Fruit fly (Drosophila melanogaster): Measurements from ENCODE around the gene brwl.

brwl gene

DNA sequence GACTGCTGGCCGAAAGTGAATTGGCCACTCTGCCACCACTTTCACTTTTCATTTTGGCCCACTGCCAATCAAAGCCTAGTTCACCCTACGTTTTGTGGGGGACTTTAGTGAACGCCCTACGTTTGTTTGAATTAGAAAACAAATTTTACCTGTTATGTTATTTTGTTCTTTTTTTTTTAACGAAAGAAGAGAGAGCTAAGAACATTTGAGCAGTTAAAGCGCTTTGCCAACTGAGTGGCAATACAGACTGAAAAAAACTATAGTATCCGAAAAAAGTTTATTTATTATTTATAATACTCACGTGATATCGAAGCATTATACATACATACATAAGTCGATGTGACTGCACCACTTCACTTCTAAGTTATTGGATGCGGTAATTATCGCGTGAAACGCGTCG is 49.2 kb downstream of the brwl start (continued):
- TF ChIP-seq run (tag; optimal IDR thresholded peaks at IDR 0.05) (no peak), CG17385 (GFP tag; optimal IDR thresholded peaks at IDR 0.05) (peak; percentile 26), Dll (GFP tag; IDR thresholded peaks at IDR 0.05; ENCODE audit: partially characterized antibody) (no peak), CG11723 (GFP tag; optimal IDR thresholded peaks at IDR 0.05) (no peak), CG9932 (GFP tag; IDR thresholded peaks at IDR 0.05) (0 out of 2 replicates have a peak, but pooled peaks have one; percentile 10), zfh2 (GFP tag; optimal IDR thresholded peaks at IDR 0.05) (no peak), usp (GFP tag; optimal IDR thresholded peaks at IDR 0.05) (no peak), CoRest (tag; optimal IDR thresholded peaks at IDR 0.05) (peak; percentile 34), Spps (tag; optimal IDR thresholded peaks at IDR 0.05) (no peak), CG11695 (GFP tag; IDR thresholded peaks at IDR 0.05) (no peak), CG7839 (tag; optimal IDR thresholded peaks at IDR 0.05) (peak; percentile 25), Bgb (GFP tag; IDR thresholded peaks at IDR 0.05; ENCODE audit: partially characterized antibody) (no peak), dan (GFP tag; IDR thresholded peaks at IDR 0.05) (no peak), eyg (GFP tag; optimal IDR thresholded peaks at IDR 0.05) (no peak), Six4 (GFP tag; optimal IDR thresholded peaks at IDR 0.05) (no peak), gsb-n (tag; optimal IDR thresholded peaks at IDR 0.05) (no peak), disco-r (GFP tag; optimal IDR thresholded peaks at IDR 0.05) (no peak), danr (GFP tag; IDR thresholded peaks at IDR 0.05) (no peak), CG4854 (GFP tag; optimal IDR thresholded peaks at IDR 0.05) (no peak), NfI (GFP tag; optimal IDR thresholded peaks at IDR 0.05) (peak; percentile 18), Sox102F (GFP tag; optimal IDR thresholded peaks at IDR 0.05) (peak; percentile 59), Mes4 (GFP tag; optimal IDR thresholded peaks at IDR 0.05) (no peak), CG9817 (tag; optimal IDR thresholded peaks at IDR 0.05) (no peak), Adf1 (GFP tag; IDR thresholded peaks at IDR 0.05) (no peak), CG3281 (GFP tag; optimal IDR thresholded peaks at IDR 0.05) (peak; percentile 6), CG7786 (GFP tag; optimal IDR thresholded peaks at IDR 0.05) (no peak), CG12219 (GFP tag; optimal IDR thresholded peaks at IDR 0.05) (no peak), CG10209 (GFP tag; optimal IDR thresholded peaks at IDR 0.05) (peak; percentile 6), bsh (GFP tag; optimal IDR thresholded peaks at IDR 0.05) (no peak), zen2 (GFP tag; IDR thresholded peaks at IDR 0.05; ENCODE audit: partially characterized antibody) (no peak), CG14860 (GFP tag; IDR thresholded peaks at IDR 0.05; ENCODE audit: partially characterized antibody) (no peak), CG14050 (GFP tag; IDR thresholded peaks at IDR 0.05) (no peak), CG1602 (GFP tag; optimal IDR thresholded peaks at IDR 0.05) (no peak), lbe (GFP tag; optimal IDR thresholded peaks at IDR 0.05) (no peak), CG6854 (GFP tag; optimal IDR thresholded peaks at IDR 0.05) (no peak), chinmo (GFP tag; IDR thresholded peaks at IDR 0.05; ENCODE audit: partially characterized antibody) (no peak), CG10147 (GFP tag; optimal IDR thresholded peaks at IDR 0.05) (no peak), Dad (GFP tag; optimal IDR thresholded peaks at IDR 0.05) (no peak), CG6254 (GFP tag; optimal IDR thresholded peaks at IDR 0.05) (no peak), Dp (GFP tag; optimal IDR thresholded peaks at IDR 0.05) (no peak), Atf3 (GFP tag; optimal IDR thresholded peaks at IDR 0.05) (no peak), PHDP (tag; optimal IDR thresholded peaks at IDR 0.05) (peak; percentile 50), gcm (GFP tag; optimal IDR thresholded peaks at IDR 0.05) (no peak), crc (GFP tag; optimal IDR thresholded peaks at IDR 0.05) (no peak), Myb (GFP tag; optimal IDR thresholded peaks at IDR 0.05) (no peak), pita (GFP tag; optimal IDR thresholded peaks at IDR 0.05) (no peak), corto (GFP tag; optimal IDR thresholded peaks at IDR 0.05) (no peak), nerfin-2 (GFP tag; IDR thresholded peaks at IDR 0.05; ENCODE audit: partially characterized antibody) (no peak), CG16815 (GFP tag; optimal IDR thresholded peaks at IDR 0.05) (no peak), CG4404 (GFP tag; IDR thresholded peaks at IDR 0.05) (no peak), oc (tag; optimal IDR thresholded peaks at IDR 0.05) (no peak)
